Worm (Caenorhabditis elegans) whole organism, mixed stage, embryonic: ENCODE measurements around the gene W02H3.1.

Experiments
- cnd-1 ChIP-seq: fragments of 200-800 bp; sonication (Bioruptor generic); optimal IDR thresholded peaks from 2 replicates; lab custom pipeline; 2018; ENCODE audit warnings: mild to moderate bottlenecking, missing genetic modification characterization, missing compliant biosample characterization
- elt-1 ChIP-seq: sonication (generic microtip); optimal IDR thresholded peaks from 2 replicates; lab custom pipeline; 2017; ENCODE audit warnings: missing genetic modification characterization, mild to moderate bottlenecking, missing compliant biosample characterization, antibody characterized with exemption, moderate library complexity, borderline replicate concordance; ENCODE audit not compliant: insufficient read depth
- elt-3 ChIP-seq: fragments of 150-350 bp; optimal IDR thresholded peaks from 2 replicates; lab custom pipeline; 2014; ENCODE audit warnings: missing biosample characterization, missing genetic modification characterization
- lin-13 ChIP-seq: fragments of 150-350 bp; optimal IDR thresholded peaks from 2 replicates; lab custom pipeline; 2014; ENCODE audit warnings: missing biosample characterization, missing genetic modification characterization
- snpc-4 ChIP-seq: fragments of 150-350 bp; optimal IDR thresholded peaks from 2 replicates; lab custom pipeline; 2014; ENCODE audit warnings: missing biosample characterization, missing genetic modification characterization
- unc-120 ChIP-seq: sonication (generic microtip); optimal IDR thresholded peaks from 2 replicates; lab custom pipeline; 2017; ENCODE audit warnings: missing genetic modification characterization, missing compliant biosample characterization; ENCODE audit not compliant: poor library complexity, severe bottlenecking
- unc-62 ChIP-seq: fragments of 150-350 bp; optimal IDR thresholded peaks from 2 replicates; lab custom pipeline; 2014; ENCODE audit warnings: missing biosample characterization, missing genetic modification reagents, missing genetic modification characterization

DNA sequence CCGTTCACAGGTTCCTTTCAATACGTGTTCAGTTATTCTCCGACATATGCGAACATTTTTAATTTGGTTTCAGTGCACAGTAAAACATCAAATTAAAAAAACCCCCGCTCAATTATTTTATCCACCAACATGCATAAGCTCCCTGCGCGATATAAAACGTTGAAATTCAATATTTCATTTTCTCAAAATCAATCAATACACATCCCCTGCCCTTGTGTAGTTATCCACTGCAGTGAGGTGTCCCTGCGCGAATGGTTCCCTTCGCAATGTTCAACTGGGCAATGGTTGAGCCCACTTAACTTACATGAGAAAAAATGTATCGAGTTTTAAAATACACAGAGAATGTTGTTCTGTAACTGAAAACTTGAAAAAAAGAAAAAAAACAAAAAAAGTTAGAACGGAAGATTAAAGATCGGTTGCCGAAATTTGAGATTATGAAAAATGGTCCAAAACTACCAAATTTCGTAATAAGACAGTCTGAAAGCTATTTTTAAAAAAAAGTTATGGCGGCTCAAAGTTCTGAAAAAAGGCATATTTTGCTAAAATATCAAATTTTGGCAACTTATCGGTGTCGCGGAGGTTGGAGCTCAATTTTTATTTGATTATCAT lies 11.2 kb downstream of the W02H3.1 start:
- TF ChIP-seq unc-62 (GFP tag; lab: Kevin White, UChicago) (peak; percentile 97), snpc-4 (tag; lab: Kevin White, UChicago) (no peak), unc-120 (tag; lab: Kevin White, UChicago) (peak; percentile 82), lin-13 (tag; lab: Kevin White, UChicago) (peak; percentile 94), cnd-1 (tag; lab: Kevin White, UChicago) (peak; percentile 93), elt-1 (tag; lab: Kevin White, UChicago) (peak; percentile 73), elt-3 (tag; lab: Kevin White, UChicago) (peak; percentile 96)
